Fruit fly (Drosophila melanogaster) whole organism: Measurements from ENCODE around the gene pigs.
A peak's percentile ranks its signal among the peaks of the same experiment; 100 is the strongest.

ENCODE experiments used
- CG8478 ChIP-seq: fragments of >200 bp; optimal IDR thresholded peaks from 2 replicates; lab custom pipeline; 2018; ENCODE audit warnings: inconsistent platforms
- Dll ChIP-seq: fragments of >200 bp; optimal IDR thresholded peaks from 2 replicates; lab custom pipeline; 2017
- EcR ChIP-seq, 2 experiments: fragments of >200 bp; optimal IDR thresholded peaks; 2 replicates each; lab custom pipeline; 2017; ENCODE audit warnings: missing biosample characterization in 2 of 2, missing genetic modification characterization in 2 of 2, missing genetic modification reagents in 2 of 2
- pan ChIP-seq: fragments of >200 bp; optimal IDR thresholded peaks from 2 replicates; lab custom pipeline; 2017
- psq ChIP-seq: fragments of >200 bp; optimal IDR thresholded peaks from 2 replicates; lab custom pipeline; 2017
- usp ChIP-seq: fragments of >200 bp; optimal IDR thresholded peaks from 2 replicates; lab custom pipeline; 2017; ENCODE audit warnings: missing biosample characterization, missing genetic modification characterization, mixed read lengths

pigs gene

dm6 chrX:6601641-6602276, 1.9 kb downstream of the pigs start:
- TF ChIP-seq psq, result no peak
- TF ChIP-seq usp (GFP tag; lab: Kevin White, UChicago), result no peak
- no peak for TF ChIP-seq CG8478 (lab: Kevin White, UChicago)
- no peak for TF ChIP-seq EcR (GFP tag; optimal IDR thresholded peaks at IDR 0.05; lab: Kevin White, UChicago)
- TF ChIP-seq pan (lab: Kevin White, UChicago), result no peak
- no peak for TF ChIP-seq Dll (lab: Kevin White, UChicago)

dm6 chrX:6604706-6605105, 4.8 kb downstream of the pigs start:
- TF ChIP-seq usp (GFP tag; lab: Kevin White, UChicago), result no peak
- no peak for TF ChIP-seq psq
- TF ChIP-seq pan (lab: Kevin White, UChicago), result no peak
- TF ChIP-seq Dll (lab: Kevin White, UChicago), result no peak

- no peak for TF ChIP-seq CG8478 (lab: Kevin White, UChicago)
- no peak for TF ChIP-seq Dll (lab: Kevin White, UChicago)
- TF ChIP-seq psq, result no peak
- TF ChIP-seq EcR (GFP tag; optimal IDR thresholded peaks at IDR 0.05; lab: Kevin White, UChicago), result no peak
- TF ChIP-seq pan (lab: Kevin White, UChicago), result no peak
- no peak for TF ChIP-seq usp (GFP tag; lab: Kevin White, UChicago)
Observed at dm6 chrX:6611831-6612230, 12.0 kb downstream of the pigs start.

dm6 chrX:6612509-6612908, 12.6 kb downstream of the pigs start:
- TF ChIP-seq Dll (lab: Kevin White, UChicago), result no peak
- no peak for TF ChIP-seq pan (lab: Kevin White, UChicago)
- no peak for TF ChIP-seq CG8478 (lab: Kevin White, UChicago)
- no peak for TF ChIP-seq EcR (GFP tag; optimal IDR thresholded peaks at IDR 0.05; lab: Kevin White, UChicago)
- TF ChIP-seq psq, result no peak
- no peak for TF ChIP-seq usp (GFP tag; lab: Kevin White, UChicago)

- TF ChIP-seq EcR (GFP tag; optimal IDR thresholded peaks at IDR 0.05; lab: Kevin White, UChicago), result no peak
- TF ChIP-seq pan (lab: Kevin White, UChicago), result no peak
- TF ChIP-seq usp (GFP tag; lab: Kevin White, UChicago), result no peak
- TF ChIP-seq CG8478 (lab: Kevin White, UChicago), result no peak
- no peak for TF ChIP-seq psq
- TF ChIP-seq Dll (lab: Kevin White, UChicago), result no peak
Observed at dm6 chrX:6613581-6613980, 13.7 kb downstream of the pigs start.

dm6 chrX:6614266-6614665, 14.4 kb downstream of the pigs start:
- TF ChIP-seq Dll (lab: Kevin White, UChicago) (no peak), usp (GFP tag; lab: Kevin White, UChicago) (no peak), EcR (GFP tag; optimal IDR thresholded peaks at IDR 0.05; lab: Kevin White, UChicago) (no peak), CG8478 (lab: Kevin White, UChicago) (no peak), psq (no peak), pan (lab: Kevin White, UChicago) (no peak)

dm6 chrX:6615476-6615875, 15.6 kb downstream of the pigs start:
- TF ChIP-seq usp (GFP tag; lab: Kevin White, UChicago) (no peak), CG8478 (lab: Kevin White, UChicago) (no peak), pan (lab: Kevin White, UChicago) (no peak), EcR (GFP tag; optimal IDR thresholded peaks at IDR 0.05; lab: Kevin White, UChicago) (no peak), Dll (lab: Kevin White, UChicago) (no peak), psq (no peak)

dm6 chrX:6616771-6617170, 16.9 kb downstream of the pigs start:
- TF ChIP-seq Dll (lab: Kevin White, UChicago), result no peak
- no peak for TF ChIP-seq CG8478 (lab: Kevin White, UChicago)

- TF ChIP-seq CG8478 (lab: Kevin White, UChicago), result no peak
- no peak for TF ChIP-seq EcR (GFP tag; optimal IDR thresholded peaks at IDR 0.05; lab: Kevin White, UChicago)
- TF ChIP-seq psq, result no peak
- TF ChIP-seq Dll (lab: Kevin White, UChicago), result no peak
- no peak for TF ChIP-seq usp (GFP tag; lab: Kevin White, UChicago)
- no peak for TF ChIP-seq pan (lab: Kevin White, UChicago)
Observed at dm6 chrX:6617372-6617771, 17.5 kb downstream of the pigs start.

dm6 chrX:6621566-6622006, 21.7 kb downstream of the pigs start:
- TF ChIP-seq Dll (lab: Kevin White, UChicago) (no peak), EcR (GFP tag; optimal IDR thresholded peaks at IDR 0.05; lab: Kevin White, UChicago) (peak in 1 of 2 experiments; percentile 1)

- no peak for TF ChIP-seq psq
- TF ChIP-seq usp (GFP tag; lab: Kevin White, UChicago), result no peak
- peak in 1 of 2 experiments; percentile 22 for TF ChIP-seq EcR (GFP tag; optimal IDR thresholded peaks at IDR 0.05; lab: Kevin White, UChicago)
Observed at dm6 chrX:6624006-6624745, 24.3 kb downstream of the pigs start.

dm6 chrX:6624977-6625591, 25.2 kb downstream of the pigs start:
- TF ChIP-seq CG8478 (lab: Kevin White, UChicago) (no peak), usp (GFP tag; lab: Kevin White, UChicago) (no peak), Dll (lab: Kevin White, UChicago) (no peak), pan (lab: Kevin White, UChicago) (no peak), EcR (GFP tag; optimal IDR thresholded peaks at IDR 0.05; lab: Kevin White, UChicago) (no peak), psq (no peak)
